Fruit fly (Drosophila melanogaster) whole organism, embryonic: ENCODE results near the gene CG34148.

Source experiments
- BEAF-32 ChIP-seq: fragments of 200-800 bp; sonication (Bioruptor generic); optimal IDR thresholded peaks from 3 replicates; lab custom pipeline; 2017; ENCODE audit warnings: missing biosample characterization, missing genetic modification characterization, mild to moderate bottlenecking, moderate library complexity, missing genetic modification reagents
- Blimp-1 ChIP-seq: fragments of 200-800 bp; sonication (Bioruptor generic); optimal IDR thresholded peaks from 3 replicates; lab custom pipeline; 2018; ENCODE audit warnings: missing biosample characterization, missing genetic modification characterization, mild to moderate bottlenecking, moderate library complexity, missing genetic modification reagents
- CG10366 ChIP-seq: fragments of 200-800 bp; sonication (Bioruptor generic); IDR thresholded peaks from 2 replicates; pipeline ENCODE4 v1.3.6; 2022; ENCODE audit warnings: missing biosample characterization, missing genetic modification characterization
- CG10462 ChIP-seq: fragments of 200-800 bp; sonication (Bioruptor generic); optimal IDR thresholded peaks from 2 replicates; lab custom pipeline; 2016; ENCODE audit warnings: missing biosample characterization, missing genetic modification characterization
- CG11093 ChIP-seq: fragments of 200-800 bp; sonication (Bioruptor generic); IDR thresholded peaks from 3 replicates; pipeline ENCODE4 v1.3.6; 2022; ENCODE audit warnings: missing biosample characterization, missing genetic modification characterization
- CG12769 ChIP-seq: fragments of 200-800 bp; sonication (Bioruptor generic); optimal IDR thresholded peaks from 2 replicates; lab custom pipeline; 2019; ENCODE audit warnings: missing biosample characterization, mild to moderate bottlenecking, missing genetic modification characterization, moderate library complexity
- CG13775 ChIP-seq: fragments of 200-800 bp; sonication (Bioruptor generic); optimal IDR thresholded peaks from 3 replicates; lab custom pipeline; 2017; ENCODE audit warnings: missing biosample characterization, mild to moderate bottlenecking, missing genetic modification characterization
- CG14050 ChIP-seq: fragments of 200-800 bp; sonication (Bioruptor generic); IDR thresholded peaks from 3 replicates; pipeline ENCODE4 v1.3.6; 2022; ENCODE audit warnings: missing biosample characterization, missing genetic modification characterization
- CG15269 ChIP-seq: fragments of 200-800 bp; sonication (Bioruptor generic); optimal IDR thresholded peaks from 2 replicates; lab custom pipeline; 2018; ENCODE audit warnings: missing biosample characterization, mild to moderate bottlenecking, missing genetic modification characterization, moderate library complexity
- CG15479 ChIP-seq: fragments of 200-800 bp; sonication (Bioruptor generic); optimal IDR thresholded peaks from 3 replicates; lab custom pipeline; 2019; ENCODE audit warnings: missing biosample characterization, mild to moderate bottlenecking, missing genetic modification characterization, moderate library complexity
- CG16863 ChIP-seq: fragments of 200-800 bp; sonication (Bioruptor generic); optimal IDR thresholded peaks from 3 replicates; lab custom pipeline; 2016; ENCODE audit warnings: missing biosample characterization, missing genetic modification characterization
- CG17328 ChIP-seq: fragments of 200-800 bp; sonication (Bioruptor generic); IDR thresholded peaks from 2 replicates; pipeline ENCODE4 v1.3.6; 2022; ENCODE audit warnings: missing biosample characterization, missing genetic modification characterization
- CG18619 ChIP-seq: fragments of 200-800 bp; sonication (Bioruptor generic); optimal IDR thresholded peaks from 3 replicates; lab custom pipeline; 2017; ENCODE audit warnings: missing biosample characterization, mild to moderate bottlenecking, missing genetic modification characterization
- CG18764 ChIP-seq: fragments of 200-800 bp; sonication (Bioruptor generic); optimal IDR thresholded peaks from 3 replicates; lab custom pipeline; 2016; ENCODE audit warnings: missing biosample characterization, missing genetic modification characterization
- CG2202 ChIP-seq: fragments of 200-800 bp; sonication (Bioruptor generic); optimal IDR thresholded peaks from 2 replicates; lab custom pipeline; 2018; ENCODE audit warnings: missing biosample characterization, mild to moderate bottlenecking, missing genetic modification characterization
- CG2889 ChIP-seq: fragments of 200-800 bp; sonication (Bioruptor generic); IDR thresholded peaks from 3 replicates; pipeline ENCODE4 v1.3.6; 2022; ENCODE audit warnings: missing biosample characterization, missing genetic modification characterization
- CG4820 ChIP-seq: fragments of 200-800 bp; sonication (Bioruptor generic); optimal IDR thresholded peaks from 3 replicates; lab custom pipeline; 2016; ENCODE audit warnings: missing biosample characterization, missing genetic modification characterization
- CG8089 ChIP-seq: fragments of 200-800 bp; sonication (Bioruptor generic); optimal IDR thresholded peaks from 3 replicates; lab custom pipeline; 2016; ENCODE audit warnings: missing biosample characterization, missing genetic modification characterization
- CG8290 ChIP-seq, 3 experiments: fragments of 200-800 bp; sonication (Bioruptor generic); optimal IDR thresholded peaks; 2 replicates each; lab custom pipeline; 2016 to 2019; ENCODE audit warnings: missing biosample characterization in 3 of 3, missing genetic modification characterization in 3 of 3, mild to moderate bottlenecking in 2 of 3, moderate library complexity in 1 of 3
- CG8359 ChIP-seq: fragments of 200-800 bp; sonication (Bioruptor generic); optimal IDR thresholded peaks from 2 replicates; lab custom pipeline; 2017; ENCODE audit warnings: missing biosample characterization, mild to moderate bottlenecking, missing genetic modification characterization, borderline replicate concordance
- CG8478 ChIP-seq: fragments of >200 bp; optimal IDR thresholded peaks from 2 replicates; lab custom pipeline; 2018
- CG9817 ChIP-seq: fragments of 200-800 bp; sonication (Bioruptor generic); optimal IDR thresholded peaks from 2 replicates; lab custom pipeline; 2018; ENCODE audit warnings: missing biosample characterization, mild to moderate bottlenecking, missing genetic modification characterization, moderate library complexity
- D19B ChIP-seq: fragments of 200-800 bp; sonication (Bioruptor generic); optimal IDR thresholded peaks from 2 replicates; lab custom pipeline; 2017; ENCODE audit warnings: missing biosample characterization, mild to moderate bottlenecking, missing genetic modification characterization
- Dip3 ChIP-seq: fragments of 200-800 bp; sonication (Bioruptor generic); optimal IDR thresholded peaks from 3 replicates; lab custom pipeline; 2016; ENCODE audit warnings: missing biosample characterization, missing genetic modification characterization
- E2f1 ChIP-seq: fragments of 200-800 bp; sonication (Bioruptor generic); IDR thresholded peaks from 2 replicates; pipeline ENCODE4 v1.3.6; 2022; ENCODE audit warnings: missing biosample characterization, missing genetic modification characterization
- Gug ChIP-seq: fragments of 200-800 bp; sonication (Bioruptor generic); IDR thresholded peaks from 4 replicates; pipeline ENCODE4 v1.3.6; 2022; ENCODE audit warnings: missing biosample characterization, missing genetic modification characterization
- H2.0 ChIP-seq: fragments of 200-800 bp; sonication (Bioruptor generic); IDR thresholded peaks from 2 replicates; pipeline ENCODE4 v1.3.6; 2022; ENCODE audit warnings: missing biosample characterization, missing genetic modification characterization
- HHEX ChIP-seq: fragments of 200-800 bp; sonication (Bioruptor generic); optimal IDR thresholded peaks from 3 replicates; lab custom pipeline; 2017; ENCODE audit warnings: missing biosample characterization, mild to moderate bottlenecking, missing genetic modification characterization, missing genetic modification reagents
- Hmx ChIP-seq: fragments of 200-800 bp; sonication (Bioruptor generic); optimal IDR thresholded peaks from 2 replicates; lab custom pipeline; 2016; ENCODE audit warnings: missing biosample characterization, missing genetic modification characterization
- Jarid2 ChIP-seq: fragments of 200-800 bp; sonication (Bioruptor generic); optimal IDR thresholded peaks from 3 replicates; lab custom pipeline; 2017; ENCODE audit warnings: mild to moderate bottlenecking, missing biosample characterization, missing genetic modification reagents, missing genetic modification characterization
- Ssrp ChIP-seq: fragments of 200-800 bp; sonication (Bioruptor generic); optimal IDR thresholded peaks from 2 replicates; lab custom pipeline; 2018; ENCODE audit warnings: missing biosample characterization, mild to moderate bottlenecking, missing genetic modification characterization, moderate library complexity
- Usf ChIP-seq: fragments of 200-800 bp; sonication (Bioruptor generic); optimal IDR thresholded peaks from 2 replicates; lab custom pipeline; 2017; ENCODE audit warnings: missing genotype, missing biosample characterization, missing genetic modification characterization
- ara ChIP-seq: fragments of 200-800 bp; sonication (Bioruptor generic); IDR thresholded peaks from 2 replicates; pipeline ENCODE4 v1.3.6; 2022; ENCODE audit warnings: missing biosample characterization, missing genetic modification characterization
- ato ChIP-seq: fragments of 200-800 bp; sonication (Bioruptor generic); IDR thresholded peaks from 2 replicates; pipeline ENCODE4 v1.3.6; 2022; ENCODE audit warnings: missing biosample characterization, missing genetic modification characterization; ENCODE audit not compliant: partially characterized antibody
- eve ChIP-seq, 2 experiments: fragments of >200 bp; optimal IDR thresholded peaks; 2 replicates each; lab custom pipeline; 2017; ENCODE audit warnings: missing biosample characterization in 2 of 2, missing genetic modification characterization in 2 of 2
- gce ChIP-seq: fragments of 200-800 bp; sonication (Bioruptor generic); IDR thresholded peaks from 3 replicates; pipeline ENCODE4 v1.3.6; 2022; ENCODE audit warnings: missing biosample characterization, missing genetic modification characterization
- gro ChIP-seq: fragments of 200-800 bp; sonication (Bioruptor generic); optimal IDR thresholded peaks from 2 replicates; lab custom pipeline; 2016; ENCODE audit warnings: missing biosample characterization, missing genetic modification characterization
- lola ChIP-seq, 3 experiments: fragments of >200 bp in 2 of 3; fragments of 200-800 bp in 1 of 3; sonication (Bioruptor generic) in 1 of 3; optimal IDR thresholded peaks; 2 replicates each; lab custom pipeline; 2017 to 2019; ENCODE audit warnings: missing biosample characterization in 3 of 3, missing genetic modification characterization in 3 of 3, mild to moderate bottlenecking in 1 of 3, moderate library complexity in 1 of 3
- luna ChIP-seq: fragments of 200-800 bp; sonication (Bioruptor generic); optimal IDR thresholded peaks from 2 replicates; lab custom pipeline; 2016; ENCODE audit warnings: missing biosample characterization, missing genetic modification characterization
- nau ChIP-seq: fragments of 200-800 bp; sonication (Bioruptor generic); optimal IDR thresholded peaks from 3 replicates; lab custom pipeline; 2017; ENCODE audit warnings: missing biosample characterization, mild to moderate bottlenecking, missing genetic modification characterization, missing genetic modification reagents
- org-1 ChIP-seq: fragments of 200-800 bp; sonication (Bioruptor generic); optimal IDR thresholded peaks from 2 replicates; lab custom pipeline; 2017; ENCODE audit warnings: missing biosample characterization, missing genetic modification characterization
- otp ChIP-seq: fragments of 200-800 bp; sonication (Bioruptor generic); IDR thresholded peaks from 3 replicates; pipeline ENCODE4, ENCODE4 v1.3.6; 2022; ENCODE audit warnings: missing biosample characterization, missing genetic modification characterization
- pan ChIP-seq, 4 experiments: fragments of >200 bp in 3 of 4; fragments of 200-800 bp in 1 of 4; sonication (Bioruptor generic) in 1 of 4; optimal IDR thresholded peaks in 3 of 4; IDR thresholded peaks in 1 of 4; 2 replicates each; pipeline versions ENCODE4 v1.3.6 to Lab custom; 2017 to 2022; ENCODE audit warnings: missing biosample characterization in 2 of 4, missing genetic modification characterization in 2 of 4, mixed read lengths in 1 of 4
- pita ChIP-seq: fragments of 200-800 bp; sonication (Bioruptor generic); optimal IDR thresholded peaks from 2 replicates; lab custom pipeline; 2017; ENCODE audit warnings: missing biosample characterization, mild to moderate bottlenecking, missing genetic modification characterization
- rib ChIP-seq: fragments of 200-800 bp; sonication (Bioruptor generic); IDR thresholded peaks from 2 replicates; pipeline ENCODE4 v1.3.6; 2022; ENCODE audit warnings: missing biosample characterization, missing genetic modification characterization
- sqz ChIP-seq: fragments of 200-800 bp; sonication (Bioruptor generic); optimal IDR thresholded peaks from 3 replicates; lab custom pipeline; 2018; ENCODE audit warnings: missing biosample characterization, mild to moderate bottlenecking, missing genetic modification characterization
- vnd ChIP-seq: fragments of 200-800 bp; sonication (Bioruptor generic); IDR thresholded peaks from 3 replicates; pipeline ENCODE4 v1.3.6; 2022; ENCODE audit warnings: missing biosample characterization, missing genetic modification characterization; ENCODE audit not compliant: partially characterized antibody
- zen2 ChIP-seq: fragments of 200-800 bp; sonication (Bioruptor generic); IDR thresholded peaks from 3 replicates; pipeline ENCODE4 v1.3.6; 2022; ENCODE audit warnings: missing biosample characterization, missing genetic modification characterization; ENCODE audit not compliant: partially characterized antibody

CG34148 gene

dm6 chr3R:21888696-21889602 lies 10.5 kb upstream of the CG34148 start, which contains the start of gene CG43844 (continued):
- TF ChIP-seq CG2889 (GFP tag; lab: Robert Waterston, UW): no peak
- TF ChIP-seq CG11093 (GFP tag; lab: Robert Waterston, UW): no peak
- no peak for TF ChIP-seq lola (GFP tag; optimal IDR thresholded peaks at IDR 0.05; lab: Kevin White, UChicago)
- TF ChIP-seq sqz (GFP tag; lab: Kevin White, UChicago): no peak
- TF ChIP-seq pan (optimal IDR thresholded peaks at IDR 0.05; lab: Kevin White, UChicago): no peak
- no peak for TF ChIP-seq pan (GFP tag; optimal IDR thresholded peaks at IDR 0.05 in 1 of 2, IDR thresholded peaks at IDR 0.05 in 1 of 2)
- TF ChIP-seq CG8478 (lab: Kevin White, UChicago): peak; percentile 69
- TF ChIP-seq eve (GFP tag; optimal IDR thresholded peaks at IDR 0.05; lab: Kevin White, UChicago): no peak
- no peak for TF ChIP-seq D19B (GFP tag; lab: Kevin White, UChicago)
- TF ChIP-seq luna: no peak
- 0 out of 2 replicates have a peak, but pooled peaks have one; percentile 33 for TF ChIP-seq ara (GFP tag; lab: Robert Waterston, UW)
- TF ChIP-seq CG8089: no peak
- TF ChIP-seq CG9817 (tag; lab: Kevin White, UChicago): no peak
- no peak for TF ChIP-seq CG15269 (tag; lab: Kevin White, UChicago)
- TF ChIP-seq CG10462 (GFP tag; lab: Kevin White, UChicago): no peak
- no peak for TF ChIP-seq CG12769
- no peak for TF ChIP-seq Blimp-1 (GFP tag; lab: Kevin White, UChicago)
- TF ChIP-seq CG18764 (GFP tag; lab: Kevin White, UChicago): no peak
- TF ChIP-seq CG8290 (GFP tag; optimal IDR thresholded peaks at IDR 0.05; lab: Kevin White, UChicago): no peak
- no peak for TF ChIP-seq CG8290 (tag; optimal IDR thresholded peaks at IDR 0.05; lab: Kevin White, UChicago)
- no peak for TF ChIP-seq CG14050
- TF ChIP-seq Dip3 (GFP tag; lab: Kevin White, UChicago): no peak
- no peak for TF ChIP-seq CG10366
- no peak for TF ChIP-seq HHEX (GFP tag; lab: Kevin White, UChicago)
- TF ChIP-seq Hmx: no peak
- no peak for TF ChIP-seq CG4820 (GFP tag; lab: Kevin White, UChicago)
- TF ChIP-seq E2f1: no peak
- TF ChIP-seq CG13775: no peak
- TF ChIP-seq CG16863 (GFP tag; lab: Kevin White, UChicago): no peak
- TF ChIP-seq Usf (GFP tag; lab: Kevin White, UChicago): no peak
- TF ChIP-seq pita (GFP tag; lab: Kevin White, UChicago): peak; percentile 72
- no peak for TF ChIP-seq rib (GFP tag; lab: Robert Waterston, UW)
- TF ChIP-seq CG8359 (GFP tag; lab: Kevin White, UChicago): no peak
- TF ChIP-seq vnd (GFP tag; lab: Robert Waterston, UW): peak; percentile 45; the same call in 1 of the 3 replicates
- TF ChIP-seq CG17328 (GFP tag; lab: Robert Waterston, UW): no peak
- no peak for TF ChIP-seq gro (GFP tag; lab: Kevin White, UChicago)
- no peak for TF ChIP-seq gce (GFP tag; lab: Robert Waterston, UW)
- TF ChIP-seq otp (GFP tag; lab: Robert Waterston, UW): no peak
- TF ChIP-seq CG18619 (GFP tag; lab: Kevin White, UChicago): no peak
- TF ChIP-seq zen2: no peak
- no peak for TF ChIP-seq Jarid2 (GFP tag; lab: Kevin White, UChicago)
- TF ChIP-seq org-1 (GFP tag; lab: Kevin White, UChicago): no peak
- no peak for TF ChIP-seq CG15479 (GFP tag; lab: Kevin White, UChicago)
- no peak for TF ChIP-seq Ssrp
- TF ChIP-seq BEAF-32 (GFP tag; lab: Kevin White, UChicago): no peak
- TF ChIP-seq Gug (GFP tag; lab: Robert Waterston, UW): no peak
- no peak for TF ChIP-seq nau (GFP tag; lab: Kevin White, UChicago)
- TF ChIP-seq ato (GFP tag; lab: Robert Waterston, UW): no peak
- no peak for TF ChIP-seq H2.0 (GFP tag; lab: Robert Waterston, UW)
- TF ChIP-seq CG2202: no peak
